Fruit fly (Drosophila melanogaster) whole organism, adult: Measurements from ENCODE around the gene tmod.
A peak's percentile ranks its signal among the peaks of the same experiment; 100 is the strongest.

Experiments
- CG11617 ChIP-seq: fragments of 200-800 bp; sonication (Bioruptor generic); optimal IDR thresholded peaks from 2 replicates; lab custom pipeline; 2017; ENCODE audit warnings: mild to moderate bottlenecking, missing biosample characterization, missing genetic modification reagents, missing genetic modification characterization
- CG12768 ChIP-seq: fragments of 200-800 bp; sonication (Bioruptor generic); optimal IDR thresholded peaks from 2 replicates; lab custom pipeline; 2017; ENCODE audit warnings: missing biosample characterization, missing genetic modification characterization, mild to moderate bottlenecking, moderate library complexity, missing genetic modification reagents
- CG33017 ChIP-seq: fragments of 200-800 bp; sonication (Bioruptor generic); optimal IDR thresholded peaks from 2 replicates; lab custom pipeline; 2018; ENCODE audit warnings: missing biosample characterization, mild to moderate bottlenecking, missing genetic modification characterization, moderate library complexity
- CG5204 ChIP-seq: fragments of 200-800 bp; sonication (Bioruptor generic); optimal IDR thresholded peaks from 2 replicates; lab custom pipeline; 2016; ENCODE audit warnings: missing biosample characterization, missing genetic modification characterization
- CG7045 ChIP-seq: fragments of 200-800 bp; sonication (Bioruptor generic); optimal IDR thresholded peaks from 2 replicates; lab custom pipeline; 2017; ENCODE audit warnings: missing biosample characterization, mild to moderate bottlenecking, missing genetic modification characterization
- CG7101 ChIP-seq: fragments of 200-800 bp; sonication (Bioruptor generic); optimal IDR thresholded peaks from 2 replicates; lab custom pipeline; 2018; ENCODE audit warnings: missing biosample characterization, mild to moderate bottlenecking, missing genetic modification characterization, moderate library complexity
- ovo ChIP-seq: fragments of 200-800 bp; sonication (Bioruptor generic); optimal IDR thresholded peaks from 2 replicates; lab custom pipeline; 2016; ENCODE audit warnings: missing biosample characterization, missing genetic modification characterization
- pad ChIP-seq: fragments of 200-800 bp; sonication (Bioruptor generic); optimal IDR thresholded peaks from 3 replicates; lab custom pipeline; 2017; ENCODE audit warnings: missing biosample characterization, missing genetic modification characterization, mild to moderate bottlenecking, moderate library complexity, missing genetic modification reagents

The tmod gene

dm6 chr3R:30616098-30616857 lies 83.9 kb downstream of the tmod start:
- TF ChIP-seq pad (peak; percentile 58), CG7101 (tag; lab: Kevin White, UChicago) (no peak)

dm6 chr3R:30617457-30617856 lies 85.0 kb downstream of the tmod start:
- TF ChIP-seq pad (peak; percentile 11), ovo (GFP tag; lab: Kevin White, UChicago) (no peak)

dm6 chr3R:30621806-30622205 lies 89.4 kb downstream of the tmod start, which contains the start of gene CG44954:
CG44954 (minus strand) TSS chr3R:30621906.
- no peak for TF ChIP-seq CG11617 (GFP tag; lab: Kevin White, UChicago)
- TF ChIP-seq CG12768 (GFP tag; lab: Kevin White, UChicago), result no peak
- no peak for TF ChIP-seq CG7045 (GFP tag; lab: Kevin White, UChicago)
- no peak for TF ChIP-seq ovo (GFP tag; lab: Kevin White, UChicago)
- TF ChIP-seq CG33017, result no peak
- no peak for TF ChIP-seq CG5204
